Fruit fly (Drosophila melanogaster) whole organism, embryonic: ENCODE results near the gene Taf8.

ENCODE experiments used
- Asciz ChIP-seq: fragments of 200-800 bp; sonication (Bioruptor generic); optimal IDR thresholded peaks from 2 replicates; lab custom pipeline; 2017; ENCODE audit warnings: missing biosample characterization, mild to moderate bottlenecking, missing genetic modification characterization, missing genetic modification reagents
- CG10267 ChIP-seq: fragments of 200-800 bp; sonication (Bioruptor generic); optimal IDR thresholded peaks from 2 replicates; lab custom pipeline; 2018; ENCODE audit warnings: missing biosample characterization, mild to moderate bottlenecking, missing genetic modification characterization, moderate library complexity
- CG10462 ChIP-seq: fragments of 200-800 bp; sonication (Bioruptor generic); optimal IDR thresholded peaks from 2 replicates; lab custom pipeline; 2016; ENCODE audit warnings: missing biosample characterization, missing genetic modification characterization
- CG10543 ChIP-seq: fragments of 200-800 bp; sonication (Bioruptor generic); optimal IDR thresholded peaks from 3 replicates; lab custom pipeline; 2017; ENCODE audit warnings: missing biosample characterization, mild to moderate bottlenecking, missing genetic modification characterization, moderate library complexity
- CG11504 ChIP-seq: fragments of 200-800 bp; sonication (Bioruptor generic); optimal IDR thresholded peaks from 3 replicates; lab custom pipeline; 2019; ENCODE audit warnings: missing biosample characterization, mild to moderate bottlenecking, missing genetic modification characterization, moderate library complexity
- CG11695 ChIP-seq: fragments of 200-800 bp; sonication (Bioruptor generic); IDR thresholded peaks from 3 replicates; pipeline ENCODE4 v1.3.6; 2022; ENCODE audit warnings: missing biosample characterization, missing genetic modification characterization
- CG13287 ChIP-seq: fragments of 200-800 bp; sonication (Bioruptor generic); IDR thresholded peaks from 2 replicates; pipeline ENCODE4 v1.3.6; 2022; ENCODE audit warnings: missing biosample characterization, missing genetic modification characterization; ENCODE audit not compliant: partially characterized antibody
- CG13296 ChIP-seq: fragments of 200-800 bp; sonication (Bioruptor generic); optimal IDR thresholded peaks from 3 replicates; lab custom pipeline; 2018; ENCODE audit warnings: missing biosample characterization, mild to moderate bottlenecking, missing genetic modification characterization
- CG15514 ChIP-seq: fragments of 200-800 bp; sonication (Bioruptor generic); optimal IDR thresholded peaks from 3 replicates; lab custom pipeline; 2017; ENCODE audit warnings: missing biosample characterization, missing genetic modification characterization, mild to moderate bottlenecking, moderate library complexity, missing genetic modification reagents
- CG34376 ChIP-seq: fragments of 200-800 bp; sonication (Bioruptor generic); optimal IDR thresholded peaks from 2 replicates; lab custom pipeline; 2018; ENCODE audit warnings: missing biosample characterization, mild to moderate bottlenecking, missing genetic modification characterization
- CG4424 ChIP-seq: fragments of 200-800 bp; sonication (Bioruptor generic); optimal IDR thresholded peaks from 3 replicates; lab custom pipeline; 2016; ENCODE audit warnings: missing biosample characterization, missing genetic modification characterization
- CG8290 ChIP-seq, 3 experiments: fragments of 200-800 bp; sonication (Bioruptor generic); optimal IDR thresholded peaks; 2 replicates each; lab custom pipeline; 2016 to 2019; ENCODE audit warnings: missing biosample characterization in 3 of 3, missing genetic modification characterization in 3 of 3, mild to moderate bottlenecking in 2 of 3, moderate library complexity in 1 of 3
- CrebB ChIP-seq: fragments of 200-800 bp; sonication (Bioruptor generic); optimal IDR thresholded peaks from 3 replicates; lab custom pipeline; 2018; ENCODE audit warnings: missing biosample characterization, mild to moderate bottlenecking, missing genetic modification characterization
- Dp ChIP-seq: fragments of 200-800 bp; sonication (Bioruptor generic); optimal IDR thresholded peaks from 2 replicates; lab custom pipeline; 2018; ENCODE audit warnings: missing biosample characterization, mild to moderate bottlenecking, missing genetic modification characterization, moderate library complexity
- Dref ChIP-seq: fragments of 200-800 bp; sonication (Bioruptor generic); IDR thresholded peaks from 2 replicates; pipeline ENCODE4 v1.3.6; 2022; ENCODE audit warnings: missing biosample characterization, missing genetic modification characterization
- Drgx ChIP-seq: fragments of 200-800 bp; sonication (Bioruptor generic); IDR thresholded peaks from 2 replicates; pipeline ENCODE4 v1.3.6; 2022; ENCODE audit warnings: missing biosample characterization, missing genetic modification characterization
- E2f2 ChIP-seq: fragments of 200-800 bp; sonication (Bioruptor generic); IDR thresholded peaks from 2 replicates; pipeline ENCODE4 v1.3.6; 2022; ENCODE audit warnings: missing biosample characterization, missing genetic modification characterization
- Elba2 ChIP-seq: fragments of 200-800 bp; sonication (Bioruptor generic); optimal IDR thresholded peaks from 3 replicates; lab custom pipeline; 2016; ENCODE audit warnings: missing biosample characterization, missing genetic modification characterization
- Hmr ChIP-seq: fragments of 200-800 bp; sonication (Bioruptor generic); optimal IDR thresholded peaks from 3 replicates; lab custom pipeline; 2017; ENCODE audit warnings: mild to moderate bottlenecking, missing biosample characterization, missing genetic modification reagents, missing genetic modification characterization
- MBD-R2 ChIP-seq: fragments of 200-800 bp; sonication (Bioruptor generic); IDR thresholded peaks from 2 replicates; pipeline ENCODE4 v1.3.6; 2022; ENCODE audit warnings: missing biosample characterization, missing genetic modification characterization
- MESR4 ChIP-seq: fragments of 200-800 bp; sonication (Bioruptor generic); optimal IDR thresholded peaks from 2 replicates; lab custom pipeline; 2018; ENCODE audit warnings: missing biosample characterization, mild to moderate bottlenecking, missing genetic modification characterization, moderate library complexity
- Med ChIP-seq: fragments of 200-800 bp; sonication (Bioruptor generic); peaks from one replicate; lab custom pipeline; 2016; ENCODE audit warnings: missing biosample characterization, missing genetic modification characterization, mild to moderate bottlenecking, inconsistent platforms, moderate library complexity
- Pdp1 ChIP-seq, 2 experiments: fragments of 200-800 bp; sonication (Bioruptor generic); optimal IDR thresholded peaks; 3 replicates each; lab custom pipeline; 2016; ENCODE audit warnings: missing biosample characterization in 2 of 2, missing genetic modification characterization in 2 of 2, mild to moderate bottlenecking in 1 of 2, moderate library complexity in 1 of 2
- Sin3A ChIP-seq: fragments of >200 bp; optimal IDR thresholded peaks from 2 replicates; lab custom pipeline; 2018
- Sry-δ ChIP-seq: fragments of 200-800 bp; sonication (Bioruptor generic); optimal IDR thresholded peaks from 2 replicates; lab custom pipeline; 2016; ENCODE audit warnings: missing biosample characterization, missing genetic modification characterization
- ase ChIP-seq: fragments of 200-800 bp; sonication (Bioruptor generic); IDR thresholded peaks from 3 replicates; pipeline ENCODE4 v1.3.6; 2022; ENCODE audit warnings: missing biosample characterization, missing genetic modification characterization
- bsh ChIP-seq, 2 experiments: fragments of 200-800 bp; sonication (Bioruptor generic); optimal IDR thresholded peaks; 2 replicates each; lab custom pipeline; 2017 to 2018; ENCODE audit warnings: mild to moderate bottlenecking in 2 of 2, missing biosample characterization in 2 of 2, missing genetic modification characterization in 2 of 2, moderate library complexity in 1 of 2
- chn ChIP-seq: fragments of 200-800 bp; sonication (Bioruptor generic); optimal IDR thresholded peaks from 2 replicates; lab custom pipeline; 2016; ENCODE audit warnings: missing biosample characterization, missing genetic modification characterization
- cwo ChIP-seq: fragments of 200-800 bp; sonication (Bioruptor generic); optimal IDR thresholded peaks from 3 replicates; lab custom pipeline; 2017; ENCODE audit warnings: missing biosample characterization, missing genetic modification characterization, mild to moderate bottlenecking, moderate library complexity, missing genetic modification reagents
- danr ChIP-seq: fragments of 200-800 bp; sonication (Bioruptor generic); IDR thresholded peaks from 2 replicates; pipeline ENCODE4 v1.3.6; 2022; ENCODE audit warnings: missing biosample characterization, missing genetic modification characterization
- ems ChIP-seq: fragments of 200-800 bp; sonication (Bioruptor generic); optimal IDR thresholded peaks from 3 replicates; lab custom pipeline; 2016; ENCODE audit warnings: missing biosample characterization, missing genetic modification characterization
- exex ChIP-seq: fragments of 200-800 bp; sonication (Bioruptor generic); optimal IDR thresholded peaks from 4 replicates; lab custom pipeline; 2018; ENCODE audit warnings: missing biosample characterization, mild to moderate bottlenecking, missing genetic modification characterization, moderate library complexity
- gfzf ChIP-seq: fragments of 200-800 bp; sonication (Bioruptor generic); optimal IDR thresholded peaks from 2 replicates; lab custom pipeline; 2016; ENCODE audit warnings: missing biosample characterization, mild to moderate bottlenecking, missing genetic modification characterization, moderate library complexity
- gt ChIP-seq: fragments of 200-800 bp; sonication (Bioruptor generic); IDR thresholded peaks from 2 replicates; pipeline ENCODE4 v1.3.6; 2022; ENCODE audit warnings: missing biosample characterization, missing genetic modification characterization
- hbn ChIP-seq: fragments of 200-800 bp; sonication (Bioruptor generic); IDR thresholded peaks from 2 replicates; pipeline ENCODE4 v1.3.6; 2022; ENCODE audit warnings: missing biosample characterization, missing genetic modification characterization; ENCODE audit not compliant: partially characterized antibody
- insv ChIP-seq, 2 experiments: fragments of 200-800 bp; sonication (Bioruptor generic); optimal IDR thresholded peaks; 3 replicates each; lab custom pipeline; 2016 to 2018; ENCODE audit warnings: missing biosample characterization in 2 of 2, missing genetic modification characterization in 2 of 2
- lmd ChIP-seq: fragments of 200-800 bp; sonication (Bioruptor generic); IDR thresholded peaks from 2 replicates; pipeline ENCODE4 v1.3.6; 2022; ENCODE audit warnings: missing biosample characterization, missing genetic modification characterization
- mirr ChIP-seq: fragments of 200-800 bp; sonication (Bioruptor generic); optimal IDR thresholded peaks from 3 replicates; lab custom pipeline; 2018; ENCODE audit warnings: missing biosample characterization, mild to moderate bottlenecking, missing genetic modification characterization
- nom ChIP-seq: fragments of 200-800 bp; sonication (Bioruptor generic); optimal IDR thresholded peaks from 2 replicates; lab custom pipeline; 2017; ENCODE audit warnings: missing biosample characterization, missing genetic modification characterization, mild to moderate bottlenecking, moderate library complexity, missing genetic modification reagents
- pfk ChIP-seq: fragments of 200-800 bp; sonication (Bioruptor generic); optimal IDR thresholded peaks from 2 replicates; lab custom pipeline; 2018; ENCODE audit warnings: missing biosample characterization, mild to moderate bottlenecking, missing genetic modification characterization, moderate library complexity
- pzg ChIP-seq: fragments of 200-800 bp; sonication (Bioruptor generic); optimal IDR thresholded peaks from 3 replicates; lab custom pipeline; 2018; ENCODE audit warnings: missing biosample characterization, mild to moderate bottlenecking, missing genetic modification characterization, moderate library complexity
- ro ChIP-seq: fragments of 200-800 bp; sonication (Bioruptor generic); IDR thresholded peaks from 2 replicates; pipeline ENCODE4 v1.3.6; 2022; ENCODE audit warnings: missing biosample characterization, missing genetic modification characterization
- row ChIP-seq: fragments of 200-800 bp; sonication (Bioruptor generic); IDR thresholded peaks from 3 replicates; pipeline ENCODE4 v1.3.6; 2022; ENCODE audit warnings: missing biosample characterization, missing genetic modification characterization
- sd ChIP-seq: fragments of 200-800 bp; sonication (Bioruptor generic); optimal IDR thresholded peaks from 3 replicates; lab custom pipeline; 2018; ENCODE audit warnings: missing biosample characterization, mild to moderate bottlenecking, missing genetic modification characterization, moderate library complexity
- sna ChIP-seq: fragments of 200-800 bp; sonication (Bioruptor generic); IDR thresholded peaks from 2 replicates; pipeline ENCODE4 v1.3.6; 2022; ENCODE audit warnings: missing biosample characterization, missing genetic modification characterization; ENCODE audit not compliant: partially characterized antibody
- sug ChIP-seq: fragments of 200-800 bp; optimal IDR thresholded peaks from 2 replicates; lab custom pipeline; 2019; ENCODE audit warnings: missing biosample characterization, mild to moderate bottlenecking, missing genetic modification characterization, moderate library complexity
- tup ChIP-seq: fragments of 200-800 bp; sonication (Bioruptor generic); optimal IDR thresholded peaks from 2 replicates; lab custom pipeline; 2016; ENCODE audit warnings: missing biosample characterization, mild to moderate bottlenecking, missing genetic modification characterization, moderate library complexity

The Taf8 gene

DNA sequence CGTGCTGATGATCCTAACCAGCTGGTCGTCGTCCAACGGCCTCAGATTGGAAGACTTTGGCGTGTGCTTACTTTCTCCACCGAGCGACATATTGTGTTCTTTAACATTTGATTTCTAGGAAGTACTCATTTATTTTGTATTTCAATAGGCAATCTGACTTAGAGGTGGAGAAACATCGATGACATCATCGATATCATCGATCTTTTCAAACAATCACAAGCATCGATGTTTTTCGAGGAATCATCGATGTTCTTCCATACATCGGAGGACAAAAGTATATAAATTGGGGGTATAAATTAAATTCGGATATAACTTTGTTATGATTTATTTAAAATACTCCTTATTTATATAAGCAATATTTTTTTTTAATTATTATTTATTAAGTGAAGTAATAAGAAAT is 11.4 kb upstream of the Taf8 start, which contains the start of gene Swt1 (continued):
- TF ChIP-seq gt: no peak
- no peak for TF ChIP-seq sd
- TF ChIP-seq CG11504 (tag; lab: Kevin White, UChicago): peak; percentile 30
- peak; percentile 89 for TF ChIP-seq sna (GFP tag; lab: Robert Waterston, UW)
- TF ChIP-seq Med (GFP tag; lab: Kevin White, UChicago): peak; percentile 81
- no peak for TF ChIP-seq CG11695 (GFP tag; lab: Robert Waterston, UW)
- TF ChIP-seq MESR4 (GFP tag; lab: Kevin White, UChicago): peak; percentile 71
- TF ChIP-seq hbn (GFP tag; lab: Robert Waterston, UW): peak; percentile 87
- no peak for TF ChIP-seq CG4424 (GFP tag; lab: Kevin White, UChicago)

DNA sequence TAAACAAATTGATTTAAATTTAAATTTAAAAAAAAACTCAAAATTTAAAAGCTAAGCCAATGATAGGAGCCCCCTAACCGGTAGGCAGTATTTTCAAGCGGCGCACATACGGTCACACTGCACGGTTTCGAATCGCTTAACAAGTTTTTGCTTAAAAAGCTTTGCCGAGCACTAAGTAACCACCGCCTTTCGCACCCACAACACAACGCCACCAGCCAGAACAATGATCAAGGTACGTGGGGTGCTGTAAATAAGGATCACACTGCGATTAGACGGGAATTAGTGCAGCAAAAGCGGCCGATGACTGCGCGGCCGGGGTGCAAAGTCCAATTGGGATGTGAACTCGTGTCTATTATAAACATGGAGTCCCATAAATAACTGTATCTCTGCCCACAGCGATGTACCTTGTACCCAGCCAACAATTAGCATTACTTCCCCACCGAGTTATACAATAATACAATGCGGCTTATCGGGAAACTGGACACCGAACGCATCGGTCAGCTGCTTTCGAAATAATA is 10.6 kb upstream of the Taf8 start, which contains the start of gene scu:
TSS of gene scu (plus strand) at position 101 of the 518 bp plus-strand sequence.
- TF ChIP-seq Sin3A (lab: Kevin White, UChicago): peak; percentile 2
- TF ChIP-seq CG13287 (GFP tag; lab: Robert Waterston, UW): 0 out of 2 replicates have a peak, but pooled peaks have one; percentile 5
- TF ChIP-seq pzg: peak; percentile 30
- TF ChIP-seq Sry-δ: peak; percentile 25
- TF ChIP-seq Hmr (GFP tag; lab: Kevin White, UChicago): no peak
- TF ChIP-seq E2f2: peak; percentile 63
- no peak for TF ChIP-seq CG8290 (GFP tag; optimal IDR thresholded peaks at IDR 0.05; lab: Kevin White, UChicago)
- TF ChIP-seq CG8290 (tag; optimal IDR thresholded peaks at IDR 0.05; lab: Kevin White, UChicago): peak in 1 of 2 experiments; percentile 61
- TF ChIP-seq Dp (GFP tag; lab: Kevin White, UChicago): peak; percentile 46
- TF ChIP-seq Med (GFP tag; lab: Kevin White, UChicago): peak; percentile 74
- no peak for TF ChIP-seq danr (GFP tag; lab: Robert Waterston, UW)
- peak in 1 of 2 experiments; percentile 72 for TF ChIP-seq Pdp1 (GFP tag; optimal IDR thresholded peaks at IDR 0.05; lab: Kevin White, UChicago)
- TF ChIP-seq Dref (GFP tag; lab: Robert Waterston, UW): 0 out of 2 replicates have a peak, but pooled peaks have one; percentile 27
- no peak for TF ChIP-seq pfk (GFP tag; lab: Kevin White, UChicago)
- no peak for TF ChIP-seq tup (GFP tag; lab: Kevin White, UChicago)
- TF ChIP-seq CrebB (tag; lab: Kevin White, UChicago): no peak
- no peak for TF ChIP-seq lmd (GFP tag; lab: Robert Waterston, UW)
- peak; percentile 98 for TF ChIP-seq nom
- peak; percentile 49 for TF ChIP-seq CG34376 (GFP tag; lab: Kevin White, UChicago)
- TF ChIP-seq CG13296: peak; percentile 20
- TF ChIP-seq row (GFP tag; lab: Robert Waterston, UW): peak; percentile 60; the same call in 2 of the 3 replicates
- peak; percentile 40 for TF ChIP-seq exex (tag; lab: Kevin White, UChicago)
- TF ChIP-seq Asciz: no peak
- no peak for TF ChIP-seq ase
- TF ChIP-seq gfzf: peak; percentile 64
- TF ChIP-seq mirr (GFP tag; lab: Kevin White, UChicago): peak; percentile 50
- peak; percentile 37 for TF ChIP-seq MBD-R2 (GFP tag; lab: Robert Waterston, UW)
- TF ChIP-seq CG10462 (GFP tag; lab: Kevin White, UChicago): no peak
- peak; percentile 70 for TF ChIP-seq Elba2 (GFP tag; lab: Kevin White, UChicago)
- peak; percentile 3 for TF ChIP-seq CG10543 (GFP tag; lab: Kevin White, UChicago)
- TF ChIP-seq Drgx (GFP tag; lab: Robert Waterston, UW): peak; percentile 78
- TF ChIP-seq sug: peak; percentile 12
- TF ChIP-seq bsh (GFP tag; optimal IDR thresholded peaks at IDR 0.05; lab: Kevin White, UChicago): peak in 1 of 2 experiments; percentile 90
- no peak for TF ChIP-seq chn (GFP tag; lab: Kevin White, UChicago)
- TF ChIP-seq insv (GFP tag; optimal IDR thresholded peaks at IDR 0.05; lab: Kevin White, UChicago): peak in 1 of 2 experiments; percentile 73
- no peak for TF ChIP-seq cwo (GFP tag; lab: Kevin White, UChicago)
- TF ChIP-seq CG10267 (tag; lab: Kevin White, UChicago): no peak
- peak; percentile 31 for TF ChIP-seq CG15514 (GFP tag; lab: Kevin White, UChicago)
- peak; percentile 60 for TF ChIP-seq MESR4 (GFP tag; lab: Kevin White, UChicago)
- TF ChIP-seq ems: no peak
- no peak for TF ChIP-seq ro (GFP tag; lab: Robert Waterston, UW)
